Worm (Caenorhabditis elegans) whole organism, midembryonic: Measurements from ENCODE around the gene Y94H6A.12.

Experiments
- cog-1 ChIP-seq: sonication (generic microtip); optimal IDR thresholded peaks from 2 replicates; lab custom pipeline; 2016; ENCODE audit warnings: missing genetic modification characterization, missing compliant biosample characterization
- flt-1 ChIP-seq: fragments of 200-800 bp; sonication (Bioruptor generic); IDR thresholded peaks from 2 replicates; pipeline ENCODE4 v1.3.6; 2022; ENCODE audit warnings: missing genetic modification characterization, missing compliant biosample characterization
- klf-2 ChIP-seq: fragments of 200-800 bp; sonication (Bioruptor generic); conservative IDR thresholded peaks from 2 replicates; pipeline ENCODE4 v1.3.6; 2022; ENCODE audit warnings: missing genetic modification reagents, missing genetic modification characterization, missing compliant biosample characterization
- med-1 ChIP-seq: sonication (generic microtip); optimal IDR thresholded peaks from 2 replicates; lab custom pipeline; 2017; ENCODE audit warnings: missing genetic modification characterization, mild to moderate bottlenecking, missing compliant biosample characterization, antibody characterized with exemption, missing genetic modification reagents; ENCODE audit not compliant: insufficient read depth
- ref-1 ChIP-seq: fragments of 200-800 bp; sonication (Bioruptor generic); conservative IDR thresholded peaks from 2 replicates; pipeline ENCODE4 v1.3.6; 2022; ENCODE audit warnings: missing genetic modification reagents, missing genetic modification characterization, missing compliant biosample characterization
- tab-1 ChIP-seq: fragments of 200-800 bp; sonication (Bioruptor generic); IDR thresholded peaks from 2 replicates; pipeline ENCODE4 v1.3.6; 2022; ENCODE audit warnings: missing genetic modification characterization, missing compliant biosample characterization
- ztf-23 ChIP-seq: fragments of 200-800 bp; sonication (Bioruptor generic); IDR thresholded peaks from 2 replicates; pipeline ENCODE4 v1.3.6; 2022; ENCODE audit warnings: missing genetic modification reagents, missing genetic modification characterization, missing compliant biosample characterization

DNA sequence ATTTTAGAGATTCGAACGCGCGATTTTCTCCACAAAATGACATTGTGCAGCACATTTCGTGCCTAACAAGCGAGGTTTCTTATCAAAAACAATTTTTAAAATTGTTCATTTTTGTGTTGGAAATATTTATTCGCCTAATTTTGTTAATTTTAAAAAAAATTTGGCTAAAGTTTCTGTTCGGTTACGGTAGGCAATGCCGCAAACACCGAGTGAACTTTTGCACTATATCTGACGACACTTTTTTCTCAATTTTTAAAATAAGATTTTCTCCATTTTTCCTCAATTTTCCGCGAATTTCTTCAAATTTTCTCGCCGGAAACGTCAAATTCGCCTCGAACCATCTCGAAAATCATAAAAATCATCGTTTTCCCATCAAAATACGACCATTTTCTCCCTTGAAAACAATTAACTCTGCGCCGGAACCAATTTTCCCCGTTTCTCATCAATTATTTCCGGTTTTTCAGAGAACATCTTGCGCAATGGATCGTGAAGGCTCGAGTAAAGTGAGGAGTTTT, 46.2 kb downstream of the Y94H6A.12 start, which contains the start of gene Y69A2AR.1:
- TF ChIP-seq cog-1 (tag; lab: Kevin White, UChicago) (no peak), ref-1 (GFP tag; lab: Robert Waterston, UW) (no peak), med-1 (GFP tag; lab: Kevin White, UChicago) (no peak), flt-1 (no peak), tab-1 (GFP tag; lab: Robert Waterston, UW) (no peak), klf-2 (GFP tag; lab: Robert Waterston, UW) (no peak), ztf-23 (no peak)
